Worm (Caenorhabditis elegans): ENCODE data around the gene C49C8.5.

The C49C8.5 gene

DNA sequence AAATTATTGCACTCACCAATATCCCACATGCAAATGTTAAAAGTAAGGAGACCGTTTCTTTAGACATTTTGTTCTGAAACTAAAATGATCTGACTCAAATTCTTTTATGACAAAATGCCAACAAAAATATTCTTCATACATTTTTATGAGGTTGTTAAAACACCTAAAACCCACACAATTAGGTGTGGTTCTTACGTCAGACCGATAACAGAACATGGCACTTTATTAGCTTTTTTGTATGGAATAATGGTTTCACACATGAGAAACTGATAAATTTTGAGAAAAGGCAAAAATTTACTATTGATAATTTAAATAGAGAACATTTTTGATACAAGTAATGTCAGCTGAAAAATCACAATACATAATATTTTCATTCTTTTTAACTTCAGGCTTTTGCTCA is at the start of gene C49C8.5:
Gene C49C8.5, minus strand, starts transcription at position 73 of the 400 bp plus-strand sequence.
- TF ChIP-seq T22C8.4 (GFP tag; IDR thresholded peaks at IDR 0.05) (no peak), flt-1 (GFP tag; IDR thresholded peaks at IDR 0.05) (no peak), tab-1 (GFP tag; IDR thresholded peaks at IDR 0.05) (no peak), klf-2 (GFP tag; conservative IDR thresholded peaks at IDR 0.05) (no peak), med-1 (GFP tag; optimal IDR thresholded peaks at IDR 0.05; ENCODE audit: insufficient read depth) (no peak)

DNA sequence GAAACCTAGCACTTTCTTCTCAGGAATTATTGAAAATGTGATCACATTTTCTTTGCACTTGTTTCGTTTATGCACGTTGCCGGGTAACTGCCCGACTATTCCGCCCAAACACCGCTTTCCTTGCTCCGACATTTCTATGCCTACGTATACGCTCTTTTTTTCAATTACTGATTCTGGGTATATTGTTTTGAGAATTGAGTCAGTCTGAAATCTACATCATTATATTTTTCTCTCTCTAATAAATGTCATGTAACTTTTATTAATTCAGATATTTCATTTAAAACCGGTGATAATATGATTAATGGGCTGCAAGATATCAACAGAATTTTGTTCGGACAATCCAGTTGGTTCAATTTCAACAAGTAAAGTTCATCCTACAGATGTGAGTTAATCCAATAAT is 44.0 kb upstream of the C49C8.5 start, which contains the start of gene ttll-11:
Gene ttll-11, plus strand, starts transcription at position 301 of the 400 bp plus-strand sequence.
- no peak for TF ChIP-seq T22C8.4 (GFP tag; IDR thresholded peaks at IDR 0.05)
- TF ChIP-seq tab-1 (GFP tag; IDR thresholded peaks at IDR 0.05): no peak
- TF ChIP-seq ztf-29 (GFP tag; IDR thresholded peaks at IDR 0.05): no peak
- TF ChIP-seq cog-1 (tag; optimal IDR thresholded peaks at IDR 0.05): no peak
- no peak for TF ChIP-seq klf-2 (GFP tag; conservative IDR thresholded peaks at IDR 0.05)
- no peak for TF ChIP-seq med-1 (GFP tag; optimal IDR thresholded peaks at IDR 0.05; ENCODE audit: insufficient read depth)
- TF ChIP-seq flt-1 (GFP tag; IDR thresholded peaks at IDR 0.05): no peak
- TF ChIP-seq ztf-23 (GFP tag; IDR thresholded peaks at IDR 0.05): no peak
- TF ChIP-seq ref-1 (GFP tag; conservative IDR thresholded peaks at IDR 0.05): no peak

DNA sequence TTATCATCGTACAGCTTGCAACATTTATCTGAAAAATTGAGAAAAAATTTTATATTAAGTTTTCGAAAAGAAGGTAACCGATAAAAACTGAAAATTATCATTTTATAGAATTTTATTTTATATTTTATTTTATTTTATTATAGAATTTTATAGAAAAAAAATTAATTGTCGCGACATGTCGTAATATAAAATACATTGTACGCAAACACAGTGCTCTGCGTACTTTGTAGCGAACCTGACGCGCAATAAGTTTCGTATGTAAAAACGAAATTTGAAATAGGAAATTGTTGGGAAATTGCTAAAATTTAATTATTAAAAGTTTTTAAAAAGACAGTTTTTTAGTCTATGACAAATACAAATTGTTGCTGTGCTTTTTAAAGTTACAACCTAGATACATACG is 38.0 kb upstream of the C49C8.5 start, which contains the start of the genes hst-1 and ints-6:
Gene hst-1, minus strand, starts transcription at position 28 of the 400 bp plus-strand sequence.
Gene ints-6, plus strand, starts transcription at position 260 of the 400 bp plus-strand sequence.
- TF ChIP-seq tab-1 (GFP tag; IDR thresholded peaks at IDR 0.05) (no peak), ztf-29 (GFP tag; IDR thresholded peaks at IDR 0.05) (no peak), ztf-23 (GFP tag; IDR thresholded peaks at IDR 0.05) (no peak), T22C8.4 (GFP tag; IDR thresholded peaks at IDR 0.05) (no peak), med-1 (GFP tag; optimal IDR thresholded peaks at IDR 0.05; ENCODE audit: insufficient read depth) (no peak), flt-1 (GFP tag; IDR thresholded peaks at IDR 0.05) (no peak), cog-1 (tag; optimal IDR thresholded peaks at IDR 0.05) (no peak), ref-1 (GFP tag; conservative IDR thresholded peaks at IDR 0.05) (no peak), klf-2 (GFP tag; conservative IDR thresholded peaks at IDR 0.05) (no peak)

DNA sequence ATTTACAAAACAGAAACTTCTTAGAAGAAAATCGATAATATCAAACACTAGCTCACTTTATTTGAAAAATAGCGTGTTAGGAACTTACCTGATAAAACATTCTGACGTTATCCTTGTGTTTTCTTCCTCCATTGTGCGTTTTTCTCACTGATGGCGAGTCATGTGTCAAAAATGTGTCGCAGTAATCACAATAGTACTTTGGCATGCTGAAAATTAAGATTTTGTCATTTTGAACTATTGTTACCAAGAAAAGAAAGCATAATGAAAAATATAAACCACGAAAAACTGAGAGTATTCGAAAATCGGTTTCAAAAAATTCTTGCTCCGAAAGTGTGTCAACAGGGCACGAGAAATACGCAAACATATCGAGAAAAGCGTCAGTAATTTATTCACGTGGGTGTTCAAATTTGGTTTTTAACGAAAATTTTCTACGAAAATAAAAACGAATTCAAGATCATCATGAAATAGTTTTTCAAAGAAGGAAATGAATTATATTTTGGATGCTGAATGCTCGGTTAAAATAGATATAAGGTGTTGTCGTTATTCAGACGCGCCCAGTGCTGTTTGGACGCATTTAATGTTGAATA is 34.2 kb upstream of the C49C8.5 start, which contains the start of gene snrp-3:
Gene snrp-3, minus strand, starts transcription at position 206 of the 587 bp plus-strand sequence.
- TF ChIP-seq cog-1 (tag; optimal IDR thresholded peaks at IDR 0.05) (peak; percentile 37), flt-1 (GFP tag; IDR thresholded peaks at IDR 0.05) (no peak), ztf-29 (GFP tag; IDR thresholded peaks at IDR 0.05) (no peak), T22C8.4 (GFP tag; IDR thresholded peaks at IDR 0.05) (peak; percentile 70; the same call in 1 of the 2 replicates), med-1 (GFP tag; optimal IDR thresholded peaks at IDR 0.05; ENCODE audit: insufficient read depth) (no peak), klf-2 (GFP tag; conservative IDR thresholded peaks at IDR 0.05) (no peak), tab-1 (GFP tag; IDR thresholded peaks at IDR 0.05) (no peak)

DNA sequence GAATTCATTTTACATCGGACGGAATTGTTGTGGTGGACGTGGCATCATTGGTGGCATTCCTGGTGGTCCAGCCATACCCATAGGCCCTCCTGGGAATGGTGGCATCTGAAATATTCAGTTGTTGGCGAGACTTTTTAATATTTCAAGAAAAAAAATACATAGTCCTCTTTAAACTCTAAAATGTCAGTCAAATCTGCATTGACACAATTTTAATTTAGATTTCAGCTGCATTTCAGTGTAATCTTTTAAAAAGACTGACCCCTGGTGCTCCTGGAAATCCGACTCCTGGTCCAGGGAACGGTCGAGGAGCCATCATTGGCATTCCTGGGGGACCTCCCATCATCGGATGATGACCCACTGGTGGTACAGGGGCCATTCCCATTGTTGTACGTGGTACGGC is 33.5 kb upstream of the C49C8.5 start:
- TF ChIP-seq klf-2 (GFP tag; conservative IDR thresholded peaks at IDR 0.05): no peak
- TF ChIP-seq ztf-23 (GFP tag; IDR thresholded peaks at IDR 0.05): no peak
- TF ChIP-seq flt-1 (GFP tag; IDR thresholded peaks at IDR 0.05): no peak
- TF ChIP-seq tab-1 (GFP tag; IDR thresholded peaks at IDR 0.05): no peak
- TF ChIP-seq med-1 (GFP tag; optimal IDR thresholded peaks at IDR 0.05; ENCODE audit: insufficient read depth): no peak
- TF ChIP-seq ref-1 (GFP tag; conservative IDR thresholded peaks at IDR 0.05): no peak
- no peak for TF ChIP-seq T22C8.4 (GFP tag; IDR thresholded peaks at IDR 0.05)
- TF ChIP-seq cog-1 (tag; optimal IDR thresholded peaks at IDR 0.05): no peak
- no peak for TF ChIP-seq ztf-29 (GFP tag; IDR thresholded peaks at IDR 0.05)

DNA sequence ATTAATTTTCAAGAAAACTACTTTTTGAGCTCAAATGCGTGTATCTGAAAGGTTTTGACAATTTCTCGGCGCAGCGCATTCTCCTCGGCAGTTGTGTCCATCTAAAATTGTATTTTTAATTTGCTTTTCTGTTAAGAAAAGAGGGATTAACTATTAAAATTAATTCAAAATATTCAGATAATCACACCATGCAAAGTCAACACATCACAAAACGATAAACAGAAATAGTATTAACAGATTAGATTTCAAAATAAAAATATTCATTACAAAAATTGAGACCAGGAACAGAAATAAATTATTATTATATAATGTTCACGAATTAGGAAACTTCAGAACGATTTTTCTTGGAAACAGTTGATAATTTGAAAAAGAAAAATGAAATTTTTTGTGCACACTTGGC is 33.0 kb upstream of the C49C8.5 start, which contains the start of gene pole-2:
Gene pole-2, minus strand, starts transcription at position 101 of the 400 bp plus-strand sequence.
- TF ChIP-seq flt-1 (GFP tag; IDR thresholded peaks at IDR 0.05) (no peak), ztf-29 (GFP tag; IDR thresholded peaks at IDR 0.05) (no peak), T22C8.4 (GFP tag; IDR thresholded peaks at IDR 0.05) (no peak), ztf-23 (GFP tag; IDR thresholded peaks at IDR 0.05) (no peak), med-1 (GFP tag; optimal IDR thresholded peaks at IDR 0.05; ENCODE audit: insufficient read depth) (no peak), ref-1 (GFP tag; conservative IDR thresholded peaks at IDR 0.05) (no peak), klf-2 (GFP tag; conservative IDR thresholded peaks at IDR 0.05) (no peak), tab-1 (GFP tag; IDR thresholded peaks at IDR 0.05) (no peak), cog-1 (tag; optimal IDR thresholded peaks at IDR 0.05) (no peak)

DNA sequence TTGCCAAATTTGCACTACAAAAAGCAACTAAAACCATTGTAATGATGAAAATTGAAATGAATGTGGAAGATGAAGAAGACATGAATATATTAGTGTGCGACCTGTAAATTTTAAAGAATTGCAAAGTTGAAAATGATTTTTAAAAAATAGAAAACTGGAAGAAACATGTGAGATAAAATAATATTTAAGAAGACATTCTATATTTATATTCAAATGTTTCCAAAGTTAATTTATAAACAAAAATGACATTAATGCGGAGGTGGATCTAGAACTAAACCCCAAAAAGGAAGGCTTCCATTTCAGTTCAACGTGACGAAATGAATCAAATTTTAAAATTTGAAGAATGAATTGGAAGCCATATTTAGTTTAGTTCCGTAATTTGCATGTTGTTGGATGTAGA is 25.8 kb upstream of the C49C8.5 start, which contains the start of gene nlp-60:
Gene nlp-60, minus strand, starts transcription at position 101 of the 400 bp plus-strand sequence.
- TF ChIP-seq tab-1 (GFP tag; IDR thresholded peaks at IDR 0.05) (no peak), T22C8.4 (GFP tag; IDR thresholded peaks at IDR 0.05) (no peak), flt-1 (GFP tag; IDR thresholded peaks at IDR 0.05) (no peak), ref-1 (GFP tag; conservative IDR thresholded peaks at IDR 0.05) (no peak), cog-1 (tag; optimal IDR thresholded peaks at IDR 0.05) (no peak), ztf-29 (GFP tag; IDR thresholded peaks at IDR 0.05) (no peak), ztf-23 (GFP tag; IDR thresholded peaks at IDR 0.05) (no peak), klf-2 (GFP tag; conservative IDR thresholded peaks at IDR 0.05) (no peak), med-1 (GFP tag; optimal IDR thresholded peaks at IDR 0.05; ENCODE audit: insufficient read depth) (no peak)

DNA sequence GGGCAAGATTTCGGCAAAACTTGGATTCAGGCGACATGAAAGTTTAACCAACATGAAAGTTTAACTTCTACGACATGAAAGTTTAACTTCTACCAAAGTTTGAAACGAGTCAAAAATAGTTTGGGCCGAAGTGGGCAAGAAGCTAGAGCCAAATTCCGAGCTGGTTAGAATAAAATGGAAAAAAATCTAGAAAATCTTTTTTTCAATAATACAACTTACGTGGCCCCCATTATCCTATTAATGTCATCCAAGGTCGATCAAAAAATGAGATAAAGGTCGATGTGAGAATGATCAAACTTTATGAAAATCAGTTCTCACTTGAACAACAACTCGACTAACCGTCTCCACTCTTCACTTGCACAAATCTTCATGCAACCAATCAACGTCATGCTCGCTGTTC is 23.8 kb upstream of the C49C8.5 start, which contains the start of gene F08B4.8:
Gene F08B4.8, plus strand, starts transcription at position 301 of the 400 bp plus-strand sequence.
- TF ChIP-seq ref-1 (GFP tag; conservative IDR thresholded peaks at IDR 0.05) (no peak), ztf-29 (GFP tag; IDR thresholded peaks at IDR 0.05) (no peak), flt-1 (GFP tag; IDR thresholded peaks at IDR 0.05) (no peak), tab-1 (GFP tag; IDR thresholded peaks at IDR 0.05) (no peak), med-1 (GFP tag; optimal IDR thresholded peaks at IDR 0.05; ENCODE audit: insufficient read depth) (no peak), ztf-23 (GFP tag; IDR thresholded peaks at IDR 0.05) (no peak), cog-1 (tag; optimal IDR thresholded peaks at IDR 0.05) (no peak), klf-2 (GFP tag; conservative IDR thresholded peaks at IDR 0.05) (no peak), T22C8.4 (GFP tag; IDR thresholded peaks at IDR 0.05) (no peak)

DNA sequence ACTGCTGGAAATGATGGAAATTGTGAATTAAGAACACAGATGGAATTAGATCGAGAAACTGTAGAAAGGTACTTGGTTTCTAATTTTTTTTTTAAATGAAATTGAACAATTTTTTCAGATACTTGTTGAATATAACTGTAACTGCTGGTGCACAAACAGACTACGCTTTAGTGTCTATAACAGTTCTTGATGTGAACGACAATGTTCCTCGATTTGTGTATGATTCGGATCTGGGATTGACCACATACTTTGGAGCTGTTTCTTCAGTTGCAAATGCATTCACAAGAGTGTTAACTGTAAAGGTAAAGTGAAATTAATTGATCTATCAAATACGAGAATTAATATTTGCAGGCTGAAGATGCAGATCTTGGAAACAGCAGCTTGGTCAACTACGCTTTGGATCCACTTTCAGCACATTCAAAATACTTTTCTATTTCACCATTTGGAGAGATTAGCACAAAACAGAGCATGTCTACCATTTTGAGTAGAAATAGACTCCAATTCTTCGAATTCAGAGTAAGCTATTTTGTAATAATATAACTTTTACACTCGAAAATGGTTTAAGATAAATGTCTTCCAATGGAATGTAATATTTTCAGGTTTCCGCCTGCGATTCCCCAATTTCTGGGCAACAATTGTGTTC is 20.4 kb upstream of the C49C8.5 start:
- TF ChIP-seq klf-2 (GFP tag; conservative IDR thresholded peaks at IDR 0.05) (no peak), flt-1 (GFP tag; IDR thresholded peaks at IDR 0.05) (no peak), T22C8.4 (GFP tag; IDR thresholded peaks at IDR 0.05) (no peak), cog-1 (tag; optimal IDR thresholded peaks at IDR 0.05) (no peak), ztf-23 (GFP tag; IDR thresholded peaks at IDR 0.05) (no peak), ztf-29 (GFP tag; IDR thresholded peaks at IDR 0.05) (no peak), med-1 (GFP tag; optimal IDR thresholded peaks at IDR 0.05; ENCODE audit: insufficient read depth) (no peak)

Data from whole organism, midembryonic.